Worm (Caenorhabditis elegans) whole organism, young adult: ENCODE measurements around the gene T25B9.12.

Experiments used
- C17E4.6 ChIP-seq: fragments of 200-800 bp; sonication (Bioruptor generic); IDR thresholded peaks from 2 replicates; pipeline ENCODE4 v1.3.6; 2022; ENCODE audit warnings: missing genetic modification reagents, missing genetic modification characterization, missing compliant biosample characterization
- D2030.7 ChIP-seq: fragments of 200-800 bp; sonication (Bioruptor generic); IDR thresholded peaks from 2 replicates; pipeline ENCODE4 v1.3.6; 2022; ENCODE audit warnings: missing genetic modification reagents, missing genetic modification characterization, missing compliant biosample characterization
- F39B2.1 ChIP-seq: fragments of 200-800 bp; sonication (Bioruptor generic); IDR thresholded peaks from 2 replicates; pipeline ENCODE4 v1.3.6; 2022; ENCODE audit warnings: missing genetic modification reagents, missing genetic modification characterization, missing compliant biosample characterization
- K11D2.4 ChIP-seq: fragments of 200-800 bp; sonication (Bioruptor generic); IDR thresholded peaks from 2 replicates; pipeline ENCODE4 v1.3.6; 2022; ENCODE audit warnings: missing genetic modification reagents, missing genetic modification characterization, missing compliant biosample characterization
- Y53G8AR.9 ChIP-seq: fragments of 200-800 bp; sonication (Bioruptor generic); conservative IDR thresholded peaks from 2 replicates; pipeline ENCODE4 v1.3.6; 2022; ENCODE audit warnings: missing genetic modification reagents, missing genetic modification characterization, missing compliant biosample characterization
- Y56A3A.18 ChIP-seq: fragments of 200-800 bp; sonication (Bioruptor generic); IDR thresholded peaks from 2 replicates; pipeline ENCODE4 v1.3.6; 2022; ENCODE audit warnings: missing genetic modification reagents, missing genetic modification characterization, missing compliant biosample characterization
- Y67H2A.10 ChIP-seq: fragments of 200-800 bp; sonication (Bioruptor generic); conservative IDR thresholded peaks from 2 replicates; pipeline ENCODE4 v1.3.6; 2022; ENCODE audit warnings: missing genetic modification reagents, missing genetic modification characterization, missing compliant biosample characterization
- attf-5 ChIP-seq: fragments of 200-800 bp; sonication (Bioruptor generic); optimal IDR thresholded peaks from 2 replicates; lab custom pipeline; 2018; ENCODE audit warnings: mild to moderate bottlenecking, missing genetic modification characterization, missing compliant biosample characterization
- attf-6 ChIP-seq: fragments of 200-800 bp; sonication (Bioruptor generic); IDR thresholded peaks from 2 replicates; pipeline ENCODE4 v1.3.6; 2022; ENCODE audit warnings: missing genetic modification reagents, missing genetic modification characterization, missing compliant biosample characterization
- cebp-2 ChIP-seq: fragments of 200-800 bp; sonication (Bioruptor generic); IDR thresholded peaks from 2 replicates; pipeline ENCODE4 v1.3.6; 2022; ENCODE audit warnings: missing genetic modification characterization, missing compliant biosample characterization
- ceh-100 ChIP-seq: fragments of 200-800 bp; sonication (Bioruptor generic); IDR thresholded peaks from 2 replicates; pipeline ENCODE4 v1.3.6; 2022; ENCODE audit warnings: missing genetic modification reagents, missing genetic modification characterization, missing compliant biosample characterization
- chd-7 ChIP-seq: sonication (generic microtip); optimal IDR thresholded peaks from 2 replicates; lab custom pipeline; 2016; ENCODE audit warnings: mild to moderate bottlenecking, missing genetic modification characterization, moderate library complexity, missing compliant biosample characterization
- die-1 ChIP-seq: sonication (generic microtip); optimal IDR thresholded peaks from 2 replicates; lab custom pipeline; 2016; ENCODE audit warnings: missing genotype, mild to moderate bottlenecking, missing genetic modification characterization, missing compliant biosample characterization
- egl-18 ChIP-seq: fragments of 200-800 bp; sonication (Bioruptor generic); IDR thresholded peaks from 2 replicates; pipeline ENCODE4 v1.3.6; 2022; ENCODE audit warnings: missing genetic modification reagents, missing genetic modification characterization, missing compliant biosample characterization
- egl-44 ChIP-seq: fragments of 200-800 bp; sonication (Bioruptor generic); IDR thresholded peaks from 2 replicates; pipeline ENCODE4 v1.3.6; 2022; ENCODE audit warnings: missing genetic modification reagents, missing genetic modification characterization, missing compliant biosample characterization
- fkh-3 ChIP-seq: sonication (generic microtip); optimal IDR thresholded peaks from 2 replicates; lab custom pipeline; 2016; ENCODE audit warnings: mild to moderate bottlenecking, missing genetic modification characterization, missing compliant biosample characterization
- gei-17 ChIP-seq: fragments of 200-800 bp; sonication (Bioruptor generic); optimal IDR thresholded peaks from 2 replicates; lab custom pipeline; 2018; ENCODE audit warnings: mild to moderate bottlenecking, missing genetic modification characterization, missing compliant biosample characterization
- hmg-1.2 ChIP-seq: fragments of 200-800 bp; sonication (Bioruptor generic); IDR thresholded peaks from 2 replicates; pipeline ENCODE4 v1.3.6; 2022; ENCODE audit warnings: missing genetic modification reagents, missing genetic modification characterization, missing compliant biosample characterization
- hmg-20 ChIP-seq: fragments of 200-800 bp; sonication (Bioruptor generic); IDR thresholded peaks from 2 replicates; pipeline ENCODE4 v1.3.6; 2022; ENCODE audit warnings: missing genetic modification reagents, missing genetic modification characterization, missing compliant biosample characterization
- hrde-1 ChIP-seq: sonication (generic microtip); optimal IDR thresholded peaks from 2 replicates; lab custom pipeline; 2016; ENCODE audit warnings: missing genetic modification characterization, mild to moderate bottlenecking, missing compliant biosample characterization, moderate library complexity, missing genotype, missing genetic modification reagents, borderline replicate concordance
- lag-1 ChIP-seq: fragments of 200-800 bp; sonication (Bioruptor generic); IDR thresholded peaks from 2 replicates; pipeline ENCODE4 v1.3.6; 2022; ENCODE audit warnings: missing genetic modification reagents, missing genetic modification characterization, missing compliant biosample characterization
- let-607 ChIP-seq, 2 experiments: fragments of 200-800 bp in 1 of 2; sonication (Bioruptor generic) in 1 of 2; sonication (generic microtip) in 1 of 2; optimal IDR thresholded peaks; 2 replicates each; lab custom pipeline; 2016 to 2018; ENCODE audit warnings: mild to moderate bottlenecking in 2 of 2, missing compliant biosample characterization in 2 of 2, missing genetic modification characterization in 2 of 2, moderate library complexity in 2 of 2, missing genotype in 1 of 2
- lin-54 ChIP-seq: fragments of 200-800 bp; sonication (Bioruptor generic); optimal IDR thresholded peaks from 2 replicates; lab custom pipeline; 2018; ENCODE audit warnings: mild to moderate bottlenecking, missing genetic modification characterization, missing compliant biosample characterization
- lir-1 ChIP-seq: fragments of 200-800 bp; sonication (Bioruptor generic); conservative IDR thresholded peaks from 2 replicates; pipeline ENCODE4 v1.3.6; 2022; ENCODE audit warnings: missing genetic modification reagents, missing genetic modification characterization, missing compliant biosample characterization
- lsy-27 ChIP-seq: sonication (generic microtip); optimal IDR thresholded peaks from 2 replicates; lab custom pipeline; 2017; ENCODE audit warnings: missing genetic modification characterization, mild to moderate bottlenecking, missing compliant biosample characterization, antibody characterized with exemption, missing genotype, borderline replicate concordance; ENCODE audit not compliant: insufficient read depth
- madf-3 ChIP-seq: fragments of 200-800 bp; sonication (Bioruptor generic); IDR thresholded peaks from 2 replicates; pipeline ENCODE4 v1.3.6; 2022; ENCODE audit warnings: missing genetic modification reagents, missing genetic modification characterization, missing compliant biosample characterization
- mel-28 ChIP-seq: sonication (generic microtip); optimal IDR thresholded peaks from 2 replicates; lab custom pipeline; 2016; ENCODE audit warnings: borderline replicate concordance, mild to moderate bottlenecking, missing genetic modification characterization, missing compliant biosample characterization
- nfya-1 ChIP-seq: sonication (generic microtip); optimal IDR thresholded peaks from 2 replicates; lab custom pipeline; 2017; ENCODE audit warnings: antibody characterized with exemption, missing compliant biosample characterization, missing genetic modification characterization, borderline replicate concordance; ENCODE audit not compliant: insufficient read depth
- nhr-120 ChIP-seq: fragments of 200-800 bp; sonication (Bioruptor generic); IDR thresholded peaks from 2 replicates; pipeline ENCODE4 v1.3.6; 2022; ENCODE audit warnings: missing genetic modification characterization, missing compliant biosample characterization
- rec-8 ChIP-seq, 2 experiments: sonication (generic microtip); optimal IDR thresholded peaks; 2 replicates each; lab custom pipeline; 2016; ENCODE audit warnings: mild to moderate bottlenecking in 2 of 2, missing genetic modification characterization in 2 of 2, missing genetic modification reagents in 2 of 2, missing genotype in 2 of 2, missing biosample characterization in 1 of 2, missing compliant biosample characterization in 1 of 2, moderate library complexity in 1 of 2
- rpc-1 ChIP-seq, 2 experiments: fragments of 150-350 bp in 1 of 2; sonication (generic microtip) in 1 of 2; optimal IDR thresholded peaks; 2 replicates each; lab custom pipeline; 2014 to 2018; ENCODE audit warnings: missing biosample characterization in 1 of 2, missing genetic modification characterization in 1 of 2, missing genetic modification reagents in 1 of 2, missing genotype in 1 of 2
- snpc-1.3 ChIP-seq: sonication (generic microtip); optimal IDR thresholded peaks from 2 replicates; lab custom pipeline; 2017; ENCODE audit warnings: missing genetic modification characterization, mild to moderate bottlenecking, missing compliant biosample characterization, antibody characterized with exemption, moderate library complexity, missing genotype, missing genetic modification reagents; ENCODE audit not compliant: insufficient read depth
- snpc-3.4 ChIP-seq: sonication (generic microtip); optimal IDR thresholded peaks from 2 replicates; lab custom pipeline; 2017; ENCODE audit warnings: missing genetic modification characterization, mild to moderate bottlenecking, missing compliant biosample characterization, antibody characterized with exemption, moderate library complexity, missing genotype, missing genetic modification reagents
- somi-1 ChIP-seq: fragments of 200-800 bp; sonication (Bioruptor generic); optimal IDR thresholded peaks from 2 replicates; lab custom pipeline; 2018; ENCODE audit warnings: mild to moderate bottlenecking, missing genetic modification characterization, missing compliant biosample characterization
- sptf-2 ChIP-seq: fragments of 200-800 bp; sonication (Bioruptor generic); optimal IDR thresholded peaks from 2 replicates; lab custom pipeline; 2018; ENCODE audit warnings: mild to moderate bottlenecking, missing genetic modification characterization, missing compliant biosample characterization
- zfh-2 ChIP-seq: fragments of 200-800 bp; sonication (Bioruptor generic); conservative IDR thresholded peaks from 2 replicates; pipeline ENCODE4 v1.3.6; 2022; ENCODE audit warnings: missing genetic modification reagents, missing genetic modification characterization, missing compliant biosample characterization
- ztf-25 ChIP-seq: fragments of 200-800 bp; sonication (Bioruptor generic); IDR thresholded peaks from 2 replicates; pipeline ENCODE4 v1.3.6; 2022; ENCODE audit warnings: missing genetic modification reagents, missing genetic modification characterization, missing compliant biosample characterization
- ztf-28 ChIP-seq: fragments of 200-800 bp; sonication (Bioruptor generic); IDR thresholded peaks from 2 replicates; pipeline ENCODE4 v1.3.6; 2022; ENCODE audit warnings: missing genetic modification reagents, missing genetic modification characterization, missing compliant biosample characterization

Gene T25B9.12

ce11 chrIV:10737011-10737553 lies 28.1 kb upstream of the T25B9.12 start, which contains the start of gene grl-21 (continued):
- TF ChIP-seq mel-28 (tag; lab: Kevin White, UChicago): peak; percentile 8
- no peak for TF ChIP-seq snpc-1.3 (tag; lab: Kevin White, UChicago)
- TF ChIP-seq somi-1 (GFP tag; lab: Kevin White, UChicago): no peak
- no peak for TF ChIP-seq fkh-3
- TF ChIP-seq Y53G8AR.9: 0 out of 2 replicates have a peak, but pooled peaks have one; percentile 43
- TF ChIP-seq rpc-1 (optimal IDR thresholded peaks at IDR 0.05; lab: Kevin White, UChicago): no peak
- no peak for TF ChIP-seq rpc-1 (tag; optimal IDR thresholded peaks at IDR 0.05; lab: Kevin White, UChicago)
- TF ChIP-seq gei-17: no peak
- TF ChIP-seq attf-5 (GFP tag; lab: Kevin White, UChicago): no peak
- 0 out of 2 replicates have a peak, but pooled peaks have one; percentile 66 for TF ChIP-seq madf-3 (GFP tag; lab: Robert Waterston, UW)
- TF ChIP-seq C17E4.6 (GFP tag; lab: Robert Waterston, UW): 0 out of 2 replicates have a peak, but pooled peaks have one; percentile 28
- TF ChIP-seq sptf-2: no peak
- no peak for TF ChIP-seq ceh-100 (GFP tag; lab: Robert Waterston, UW)
- TF ChIP-seq Y56A3A.18 (GFP tag; lab: Robert Waterston, UW): no peak
- TF ChIP-seq hmg-1.2 (GFP tag; lab: Robert Waterston, UW): 0 out of 2 replicates have a peak, but pooled peaks have one; percentile 11
- TF ChIP-seq nfya-1 (tag; lab: Kevin White, UChicago): no peak
- no peak for TF ChIP-seq ztf-25
- TF ChIP-seq nhr-120: no peak
- TF ChIP-seq D2030.7 (GFP tag; lab: Robert Waterston, UW): no peak
- TF ChIP-seq hrde-1: peak; percentile 58
- TF ChIP-seq lsy-27: no peak
- no peak for TF ChIP-seq Y67H2A.10 (GFP tag; lab: Robert Waterston, UW)
- TF ChIP-seq lir-1: no peak
- TF ChIP-seq rec-8 (tag; optimal IDR thresholded peaks at IDR 0.05; lab: Kevin White, UChicago): no peak
- TF ChIP-seq die-1: no peak
- TF ChIP-seq ztf-28 (GFP tag; lab: Robert Waterston, UW): no peak
- TF ChIP-seq chd-7 (tag; lab: Kevin White, UChicago): no peak
- no peak for TF ChIP-seq F39B2.1
- TF ChIP-seq cebp-2: no peak
- TF ChIP-seq let-607 (tag; optimal IDR thresholded peaks at IDR 0.05; lab: Kevin White, UChicago): no peak
- TF ChIP-seq hmg-20 (GFP tag; lab: Robert Waterston, UW): no peak
- no peak for TF ChIP-seq egl-18
- no peak for TF ChIP-seq lag-1 (GFP tag; lab: Robert Waterston, UW)
- no peak for TF ChIP-seq zfh-2
- TF ChIP-seq K11D2.4 (GFP tag; lab: Robert Waterston, UW): no peak
- TF ChIP-seq lin-54 (GFP tag; lab: Kevin White, UChicago): peak; percentile 21
- TF ChIP-seq snpc-3.4 (tag; lab: Kevin White, UChicago): no peak
- no peak for TF ChIP-seq attf-6 (GFP tag; lab: Robert Waterston, UW)
- no peak for TF ChIP-seq egl-44
